Worm (Caenorhabditis elegans) whole organism, mixed stage, embryonic: ENCODE measurements around the gene F43G6.8.

Experiments used
- ceh-43 ChIP-seq: fragments of 200-800 bp; sonication (Bioruptor generic); optimal IDR thresholded peaks from 2 replicates; lab custom pipeline; 2018; ENCODE audit warnings: mild to moderate bottlenecking, missing genetic modification characterization, moderate library complexity, missing compliant biosample characterization
- elt-1 ChIP-seq: sonication (generic microtip); optimal IDR thresholded peaks from 2 replicates; lab custom pipeline; 2017; ENCODE audit warnings: missing genetic modification characterization, mild to moderate bottlenecking, missing compliant biosample characterization, antibody characterized with exemption, moderate library complexity, borderline replicate concordance; ENCODE audit not compliant: insufficient read depth
- elt-3 ChIP-seq: fragments of 150-350 bp; optimal IDR thresholded peaks from 2 replicates; lab custom pipeline; 2014; ENCODE audit warnings: missing biosample characterization, missing genetic modification characterization
- lin-13 ChIP-seq: fragments of 150-350 bp; optimal IDR thresholded peaks from 2 replicates; lab custom pipeline; 2014; ENCODE audit warnings: missing biosample characterization, missing genetic modification characterization
- lsy-2 ChIP-seq: fragments of 150-350 bp; optimal IDR thresholded peaks from 2 replicates; lab custom pipeline; 2014; ENCODE audit warnings: missing biosample characterization, missing genetic modification characterization
- mep-1 ChIP-seq: fragments of 150-350 bp; optimal IDR thresholded peaks from 2 replicates; lab custom pipeline; 2017; ENCODE audit warnings: missing biosample characterization, missing genetic modification reagents, missing genetic modification characterization, inconsistent platforms
- nhr-12 ChIP-seq: fragments of 150-350 bp; optimal IDR thresholded peaks from 2 replicates; lab custom pipeline; 2014; ENCODE audit warnings: missing biosample characterization, missing genetic modification characterization
- snpc-4 ChIP-seq: fragments of 150-350 bp; optimal IDR thresholded peaks from 2 replicates; lab custom pipeline; 2014; ENCODE audit warnings: missing biosample characterization, missing genetic modification characterization
- unc-39 ChIP-seq: fragments of 150-350 bp; optimal IDR thresholded peaks from 2 replicates; lab custom pipeline; 2014; ENCODE audit warnings: missing biosample characterization, missing genetic modification characterization
- ztf-11 ChIP-seq: fragments of 150-350 bp; optimal IDR thresholded peaks from 2 replicates; lab custom pipeline; 2014; ENCODE audit warnings: missing biosample characterization, missing genetic modification characterization

ce11 chrII:11782493-11782892, 31.4 kb downstream of the F43G6.8 start, which contains the start of gene F43G6.16:
- TF ChIP-seq ceh-43 (GFP tag; lab: Kevin White, UChicago) = no peak
- TF ChIP-seq elt-1 (tag; lab: Kevin White, UChicago) = no peak
- TF ChIP-seq nhr-12 = no peak
- no peak for TF ChIP-seq snpc-4
- TF ChIP-seq ztf-11 (tag; lab: Kevin White, UChicago) = no peak
- TF ChIP-seq elt-3 (tag; lab: Kevin White, UChicago) = no peak
- no peak for TF ChIP-seq unc-39
- TF ChIP-seq lsy-2 (tag; lab: Kevin White, UChicago) = peak; percentile 86
- TF ChIP-seq lin-13 = no peak
- TF ChIP-seq mep-1 (tag; lab: Kevin White, UChicago) = no peak
